Worm (Caenorhabditis elegans) whole organism, L1 larva: ENCODE measurements around the gene C53D6.8.

Experiments used
- alr-1 ChIP-seq: fragments of 200-800 bp; sonication (Bioruptor generic); optimal IDR thresholded peaks from 2 replicates; lab custom pipeline; 2018; ENCODE audit warnings: borderline replicate concordance, mild to moderate bottlenecking, missing genetic modification characterization, missing compliant biosample characterization
- aly-2 ChIP-seq: fragments of 150-350 bp; optimal IDR thresholded peaks from 2 replicates; lab custom pipeline; 2014; ENCODE audit warnings: missing biosample characterization, missing genetic modification characterization
- ama-1 ChIP-seq: fragments of 150-350 bp; optimal IDR thresholded peaks from 2 replicates; lab custom pipeline; 2014
- blmp-1 ChIP-seq: fragments of 150-350 bp; optimal IDR thresholded peaks from 2 replicates; lab custom pipeline; 2014; ENCODE audit warnings: missing biosample characterization, missing genetic modification characterization
- ceh-8 ChIP-seq: fragments of 200-800 bp; sonication (Bioruptor generic); optimal IDR thresholded peaks from 2 replicates; lab custom pipeline; 2018; ENCODE audit warnings: mild to moderate bottlenecking, missing genetic modification characterization, moderate library complexity, missing compliant biosample characterization
- ceh-90 ChIP-seq: sonication (generic microtip); optimal IDR thresholded peaks from 2 replicates; lab custom pipeline; 2016; ENCODE audit warnings: missing genetic modification characterization, missing compliant biosample characterization
- ces-1 ChIP-seq: fragments of 150-350 bp; optimal IDR thresholded peaks from 2 replicates; lab custom pipeline; 2014; ENCODE audit warnings: missing biosample characterization, missing genetic modification reagents, missing genetic modification characterization
- elt-2 ChIP-seq: sonication (generic microtip); optimal IDR thresholded peaks from 2 replicates; lab custom pipeline; 2016; ENCODE audit warnings: missing genetic modification characterization, mild to moderate bottlenecking, inconsistent platforms, missing compliant biosample characterization, missing genetic modification reagents
- nhr-237 ChIP-seq: fragments of 150-350 bp; optimal IDR thresholded peaks from 2 replicates; lab custom pipeline; 2014; ENCODE audit warnings: missing biosample characterization, missing genetic modification characterization
- nhr-28 ChIP-seq: fragments of 150-350 bp; optimal IDR thresholded peaks from 2 replicates; lab custom pipeline; 2014; ENCODE audit warnings: missing biosample characterization, missing genetic modification characterization
- pag-3 ChIP-seq: sonication (generic microtip); optimal IDR thresholded peaks from 2 replicates; lab custom pipeline; 2017; ENCODE audit warnings: missing genetic modification characterization, mild to moderate bottlenecking, missing compliant biosample characterization, antibody characterized with exemption, borderline replicate concordance; ENCODE audit not compliant: insufficient read depth
- sox-4 ChIP-seq: sonication (generic microtip); optimal IDR thresholded peaks from 2 replicates; lab custom pipeline; 2016; ENCODE audit warnings: missing genetic modification characterization, missing compliant biosample characterization
- tbx-2 ChIP-seq: sonication (generic microtip); optimal IDR thresholded peaks from 2 replicates; lab custom pipeline; 2016; ENCODE audit warnings: missing genetic modification characterization, missing compliant biosample characterization
- unc-62 ChIP-seq: fragments of 150-350 bp; optimal IDR thresholded peaks from 2 replicates; lab custom pipeline; 2014; ENCODE audit warnings: missing biosample characterization, missing genetic modification reagents, missing genetic modification characterization

DNA sequence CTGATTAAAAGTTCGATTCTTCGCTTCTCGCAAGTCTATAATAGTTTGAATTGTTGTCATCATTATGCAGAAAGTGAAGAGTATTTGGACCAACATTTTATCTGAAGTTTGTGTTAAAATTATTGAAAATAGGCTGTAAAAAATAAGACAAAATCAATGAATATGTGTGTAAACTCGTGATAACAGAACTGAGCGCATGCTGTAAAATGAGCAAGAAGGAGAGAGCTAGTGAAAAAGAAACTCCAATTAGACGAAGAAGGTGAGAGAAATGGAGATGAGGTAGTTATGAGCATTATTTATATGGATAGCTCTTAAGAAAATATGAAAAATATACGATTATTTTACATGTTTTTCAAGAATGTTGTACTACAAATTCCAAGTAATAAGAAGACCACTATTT lies 18.3 kb upstream of the C53D6.8 start, which contains the start of gene C53D6.4:
- no peak for TF ChIP-seq sox-4 (tag; lab: Kevin White, UChicago)
- no peak for TF ChIP-seq ceh-90 (tag; lab: Kevin White, UChicago)
- TF ChIP-seq pag-3 (tag; lab: Kevin White, UChicago) = no peak
- no peak for TF ChIP-seq nhr-237 (tag; lab: Kevin White, UChicago)
- TF ChIP-seq ama-1 (lab: Kevin White, UChicago) = no peak
- TF ChIP-seq unc-62 (GFP tag; lab: Kevin White, UChicago) = no peak
- no peak for TF ChIP-seq ces-1 (GFP tag; lab: Kevin White, UChicago)
- no peak for TF ChIP-seq nhr-28
- no peak for TF ChIP-seq aly-2 (tag; lab: Kevin White, UChicago)
- no peak for TF ChIP-seq ceh-8 (GFP tag; lab: Kevin White, UChicago)
- TF ChIP-seq alr-1 (tag; lab: Kevin White, UChicago) = no peak
- no peak for TF ChIP-seq elt-2 (tag; lab: Kevin White, UChicago)
- TF ChIP-seq blmp-1 = no peak
- TF ChIP-seq tbx-2 (tag; lab: Kevin White, UChicago) = no peak
